Fruit fly (Drosophila melanogaster): ENCODE results near the gene Plap.

The Plap gene

DNA sequence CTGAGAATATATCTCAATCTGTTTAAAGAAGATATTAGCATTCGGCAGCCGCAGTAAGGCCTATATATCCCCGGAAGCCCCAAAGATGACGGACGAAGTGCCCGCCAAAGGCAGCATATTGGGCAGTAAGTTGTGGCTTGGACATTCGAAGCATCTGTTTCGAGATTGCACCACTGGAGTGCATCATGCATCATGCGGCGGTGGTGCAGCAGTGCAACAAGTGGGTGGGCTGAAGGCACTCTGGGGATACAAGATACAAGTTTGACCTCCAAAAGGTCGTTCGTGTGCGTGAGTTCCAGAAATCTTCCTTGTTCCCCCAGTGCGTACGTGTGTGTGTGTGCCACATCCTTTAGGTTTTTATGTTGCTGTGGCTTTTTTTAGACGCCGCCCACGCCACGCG lies 26.9 kb downstream of the Plap start:
- no peak for TF ChIP-seq noc (tag; optimal IDR thresholded peaks at IDR 0.05)

DNA sequence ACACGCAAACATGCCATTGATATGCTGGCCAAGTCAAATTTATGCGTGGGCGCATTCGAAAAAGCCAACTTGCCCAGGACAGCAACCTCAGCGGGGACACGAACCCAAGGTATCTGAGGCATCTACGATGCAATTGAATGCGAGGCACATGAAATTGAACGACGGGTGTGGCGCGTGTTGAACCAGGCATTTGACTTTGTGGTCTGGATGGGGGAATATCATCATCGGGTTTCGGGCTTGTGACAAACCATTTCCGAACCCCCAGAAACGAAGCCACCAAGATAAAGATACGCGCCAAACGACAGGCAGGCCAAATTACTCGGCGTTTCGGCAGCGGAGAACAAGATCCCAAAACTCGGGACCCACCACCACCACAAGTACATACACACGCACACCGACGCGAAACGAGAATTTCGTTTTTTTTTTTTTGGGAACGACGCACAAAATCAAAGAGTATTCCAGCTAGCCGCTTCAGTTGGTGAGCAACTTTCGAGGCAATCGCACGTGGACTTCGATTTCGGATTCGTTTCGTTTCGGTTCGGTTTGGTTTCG lies 27.4 kb downstream of the Plap start, which contains the start of gene MFS3:
TSS of gene MFS3 (plus strand) at position 472 of the 552 bp plus-strand sequence.
- no peak for TF ChIP-seq noc (tag; optimal IDR thresholded peaks at IDR 0.05)

DNA sequence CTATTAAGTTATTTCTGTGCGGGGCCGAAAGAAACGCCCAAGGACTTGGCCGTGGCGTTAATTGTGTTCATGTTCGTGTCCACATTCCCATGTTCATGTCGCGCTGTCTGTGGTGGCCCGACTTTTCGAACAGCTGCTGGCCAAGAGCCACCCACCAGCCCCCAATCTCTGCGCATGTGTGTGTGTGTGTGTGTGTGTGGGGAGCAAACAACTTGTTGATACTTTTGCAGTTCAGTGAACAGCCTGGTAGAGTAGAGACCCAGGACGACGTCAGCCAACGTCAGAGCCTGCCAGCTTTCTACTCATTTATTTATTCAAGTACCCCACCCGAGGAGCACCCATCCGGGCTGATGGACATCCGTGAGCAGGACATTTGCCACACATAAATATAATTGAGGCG lies 33.2 kb downstream of the Plap start:
- TF ChIP-seq noc (tag; optimal IDR thresholded peaks at IDR 0.05), result no peak

DNA sequence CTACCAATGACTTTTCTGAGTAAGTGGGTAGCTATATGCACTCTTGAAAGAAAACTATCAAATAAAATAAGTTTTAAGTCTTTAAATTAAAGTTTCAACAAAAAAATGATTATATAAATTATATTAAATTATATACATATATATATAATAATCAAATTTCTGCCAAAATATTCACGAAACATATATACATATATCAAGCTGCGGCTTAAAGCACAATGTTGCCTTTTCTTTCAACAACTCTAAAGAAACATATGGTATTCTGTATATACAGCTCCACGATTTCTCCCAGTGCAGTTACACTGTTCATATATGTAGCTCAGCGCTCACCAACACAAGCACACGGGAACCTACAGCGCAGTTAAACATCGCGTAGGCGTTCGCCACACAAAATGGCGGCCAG lies 34.7 kb downstream of the Plap start:
- no peak for TF ChIP-seq noc (tag; optimal IDR thresholded peaks at IDR 0.05)

DNA sequence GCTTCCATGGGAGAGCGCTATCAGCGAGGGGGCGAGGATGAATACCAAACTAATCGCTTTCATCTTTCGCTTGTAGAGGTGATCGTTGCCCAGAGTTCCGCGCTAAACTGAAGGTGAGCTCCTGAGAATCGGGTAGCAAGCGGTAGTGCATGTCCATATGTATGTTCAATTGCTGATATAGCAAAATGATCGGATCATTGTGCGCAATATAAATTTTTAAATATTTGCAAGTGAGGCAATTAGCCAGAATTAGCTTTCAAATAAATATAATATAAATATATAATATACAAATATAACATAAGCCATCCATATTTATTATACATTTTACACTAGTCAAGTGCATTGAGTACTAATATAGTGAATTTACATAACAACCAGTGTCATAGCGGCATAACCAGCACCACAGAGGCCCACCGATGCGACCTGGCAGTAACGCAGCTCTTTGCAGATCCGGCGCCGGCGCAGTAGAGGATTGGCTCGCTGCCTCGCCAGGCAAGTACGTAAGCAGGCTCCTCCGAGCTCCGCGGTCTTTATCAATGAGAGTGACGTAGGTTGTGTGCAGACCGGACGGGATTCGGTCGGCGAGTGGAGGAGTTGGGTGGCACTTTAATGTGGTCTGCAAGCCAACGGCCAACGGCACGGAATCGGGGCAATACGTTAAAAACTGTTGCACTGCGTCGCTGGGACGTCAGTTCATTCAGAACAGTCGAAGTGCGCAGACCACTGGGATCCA lies 36.0 kb downstream of the Plap start, which contains the start of the genes Iris and CG4577:
TSS of gene Iris (minus strand) at position 88 of the 733 bp plus-strand sequence.
TSS of gene CG4577 (plus strand) at position 683 of the 733 bp plus-strand sequence.
- no peak for TF ChIP-seq noc (tag; optimal IDR thresholded peaks at IDR 0.05)

DNA sequence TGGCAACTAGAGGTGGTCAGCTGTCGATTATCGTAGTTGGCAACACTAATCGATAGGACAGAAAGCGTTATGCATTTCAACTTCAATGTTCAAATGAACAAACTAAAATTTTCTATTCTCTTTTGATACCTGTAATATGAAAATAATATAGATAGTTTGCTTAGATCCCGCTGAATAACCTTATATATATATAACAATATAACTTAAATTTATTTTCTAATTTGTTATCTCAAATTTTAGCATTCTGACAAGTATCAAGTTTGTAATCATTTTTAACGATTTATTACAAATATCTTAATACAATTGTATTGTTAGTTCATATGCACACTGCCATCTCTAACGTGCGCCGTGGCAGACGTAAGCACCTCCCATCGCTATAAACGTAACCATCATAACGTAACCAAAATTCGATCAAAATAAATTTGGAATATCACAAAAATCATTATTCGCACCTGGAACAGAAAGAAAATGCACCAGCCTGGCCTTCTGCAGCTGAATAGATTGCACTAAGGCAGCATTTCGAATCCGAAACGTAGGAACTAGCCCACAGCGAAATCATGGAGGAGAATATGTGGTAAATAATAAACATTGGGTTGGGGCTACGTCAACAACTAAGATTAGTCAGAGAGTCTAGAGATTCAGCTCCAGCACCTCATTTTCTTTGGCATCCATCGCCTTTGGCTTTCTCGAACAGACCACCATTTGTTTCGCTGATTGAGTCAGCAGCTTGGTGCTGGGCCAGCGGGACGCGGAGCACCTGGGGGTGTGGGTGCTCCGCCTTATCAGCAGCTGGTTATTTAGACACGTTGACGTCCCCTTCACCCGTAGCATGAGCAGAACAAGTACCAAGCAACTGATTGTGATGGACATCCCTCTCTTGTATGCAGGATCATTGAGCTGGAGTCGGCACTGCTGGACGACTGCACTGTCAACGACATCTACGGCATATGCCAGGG lies 41.0 kb downstream of the Plap start, which contains the start of the genes Pino and TBC1D23:
TSS of gene Pino (minus strand) at position 22 of the 956 bp plus-strand sequence.
TSS of gene TBC1D23 (plus strand) at position 385 of the 956 bp plus-strand sequence.
- peak; percentile 63 for TF ChIP-seq noc (tag; optimal IDR thresholded peaks at IDR 0.05)

DNA sequence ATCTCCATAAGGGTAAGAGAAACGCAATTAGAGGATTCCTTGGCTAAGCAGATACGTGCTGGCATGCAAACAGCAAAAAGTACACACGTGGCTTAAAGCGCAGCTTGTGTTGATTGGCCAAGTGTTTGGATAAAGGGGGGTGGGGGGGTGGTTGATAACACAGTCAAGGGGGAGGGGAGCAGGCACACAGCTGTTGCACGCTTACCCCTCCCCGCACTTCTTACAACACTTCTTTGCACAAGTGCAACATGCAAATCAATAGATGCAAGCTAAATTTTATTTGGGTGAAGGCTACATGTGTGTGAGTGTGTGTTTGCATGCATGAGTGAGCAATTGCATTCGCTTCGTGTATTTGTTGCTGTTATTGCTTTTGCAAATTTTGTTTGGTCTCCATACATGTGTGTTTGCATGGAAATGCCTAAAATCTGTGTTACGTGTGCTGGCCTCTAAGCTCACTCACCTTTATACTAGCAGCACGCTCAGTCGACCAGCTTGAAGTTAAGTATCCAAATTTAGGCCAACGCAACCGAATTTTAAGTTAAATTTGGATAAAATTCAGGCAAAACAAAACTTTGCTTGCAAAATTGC lies 41.7 kb downstream of the Plap start:
- TF ChIP-seq noc (tag; optimal IDR thresholded peaks at IDR 0.05), result no peak

DNA sequence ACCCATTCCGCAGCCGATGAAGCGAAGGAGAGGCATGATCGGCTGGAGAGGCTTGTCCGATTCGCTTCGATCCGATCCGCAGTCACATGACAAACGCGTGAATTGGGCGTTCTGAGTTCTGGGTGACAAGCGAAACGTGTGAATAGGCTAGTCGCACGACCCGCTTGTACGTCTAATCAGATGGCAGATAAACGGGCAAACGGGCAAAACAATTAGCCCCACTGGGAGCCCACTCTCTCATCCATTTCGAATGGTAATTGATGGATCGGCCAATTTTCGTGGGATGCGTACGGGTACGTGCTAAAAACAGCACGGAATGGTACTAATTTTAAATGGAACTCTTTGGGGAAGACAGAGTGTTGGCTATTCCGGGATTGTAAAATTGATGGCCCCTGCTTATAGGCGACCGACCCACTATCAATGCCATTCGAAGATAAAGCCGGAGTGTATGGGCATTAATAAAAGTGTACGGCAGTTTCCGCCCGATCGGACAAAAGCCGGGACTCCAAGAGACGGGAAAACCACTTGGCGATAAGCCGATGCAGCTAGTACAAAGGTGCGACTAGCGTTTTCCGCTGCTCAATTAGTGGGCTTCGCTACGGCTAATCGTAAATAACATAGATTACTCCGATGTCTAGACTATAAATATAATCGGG lies 42.6 kb downstream of the Plap start:
- TF ChIP-seq noc (tag; optimal IDR thresholded peaks at IDR 0.05), result peak; percentile 58

DNA sequence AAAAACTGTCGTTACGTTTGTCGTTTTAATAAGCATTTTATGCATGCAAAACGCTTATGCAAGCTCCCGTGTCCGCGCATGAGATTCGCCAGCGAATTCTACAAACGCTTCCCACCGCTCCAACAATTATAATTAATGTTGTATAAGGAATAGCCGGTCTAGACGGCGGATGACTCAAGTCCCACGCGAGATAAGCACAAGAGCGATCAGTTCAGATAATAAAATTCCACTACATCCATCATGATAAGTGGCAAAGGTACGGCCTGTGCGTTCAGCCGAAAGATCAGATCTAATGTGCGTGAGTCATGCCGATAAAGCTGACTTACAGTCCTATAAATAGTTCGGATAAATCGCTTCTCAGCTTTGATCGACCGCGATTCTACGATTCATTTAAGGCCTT lies 43.6 kb downstream of the Plap start:
- no peak for TF ChIP-seq noc (tag; optimal IDR thresholded peaks at IDR 0.05)

DNA sequence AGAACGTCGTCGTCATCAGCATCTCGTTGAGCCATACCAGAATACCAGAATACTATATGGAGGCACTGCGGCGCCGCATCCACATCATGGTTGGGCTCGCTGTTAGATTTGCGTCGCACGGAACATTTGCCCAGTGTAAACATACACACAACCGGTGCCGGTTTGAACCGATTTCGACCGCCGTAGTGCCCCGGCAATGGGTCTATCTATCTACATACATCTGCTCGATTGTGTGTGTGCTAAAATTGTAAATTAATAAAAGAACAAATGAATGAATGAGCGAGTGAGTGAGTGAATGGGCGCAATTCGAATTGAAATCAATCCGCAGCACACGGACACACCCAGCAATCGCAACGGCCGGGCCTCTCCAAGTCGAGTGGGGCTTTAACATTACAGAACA lies 44.7 kb downstream of the Plap start:
- no peak for TF ChIP-seq noc (tag; optimal IDR thresholded peaks at IDR 0.05)

DNA sequence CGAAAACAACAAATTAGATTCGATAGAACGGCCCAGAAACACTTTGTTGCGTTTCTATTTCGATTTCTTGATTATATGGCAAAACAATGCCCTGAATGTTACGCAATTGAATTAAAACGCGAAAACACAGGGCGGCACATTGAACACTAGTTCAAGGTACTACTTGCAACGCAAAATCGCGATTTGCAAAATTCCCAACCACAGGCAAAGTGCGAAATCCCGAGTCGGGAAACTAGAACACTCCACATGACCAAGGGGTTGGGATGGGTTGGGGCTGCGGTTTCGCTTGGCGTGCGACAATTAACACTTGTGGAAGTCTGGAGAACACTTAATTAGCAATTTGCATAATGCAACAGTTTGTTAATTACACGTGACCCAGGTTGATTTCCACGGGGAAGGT lies 45.9 kb downstream of the Plap start:
- no peak for TF ChIP-seq noc (tag; optimal IDR thresholded peaks at IDR 0.05)

DNA sequence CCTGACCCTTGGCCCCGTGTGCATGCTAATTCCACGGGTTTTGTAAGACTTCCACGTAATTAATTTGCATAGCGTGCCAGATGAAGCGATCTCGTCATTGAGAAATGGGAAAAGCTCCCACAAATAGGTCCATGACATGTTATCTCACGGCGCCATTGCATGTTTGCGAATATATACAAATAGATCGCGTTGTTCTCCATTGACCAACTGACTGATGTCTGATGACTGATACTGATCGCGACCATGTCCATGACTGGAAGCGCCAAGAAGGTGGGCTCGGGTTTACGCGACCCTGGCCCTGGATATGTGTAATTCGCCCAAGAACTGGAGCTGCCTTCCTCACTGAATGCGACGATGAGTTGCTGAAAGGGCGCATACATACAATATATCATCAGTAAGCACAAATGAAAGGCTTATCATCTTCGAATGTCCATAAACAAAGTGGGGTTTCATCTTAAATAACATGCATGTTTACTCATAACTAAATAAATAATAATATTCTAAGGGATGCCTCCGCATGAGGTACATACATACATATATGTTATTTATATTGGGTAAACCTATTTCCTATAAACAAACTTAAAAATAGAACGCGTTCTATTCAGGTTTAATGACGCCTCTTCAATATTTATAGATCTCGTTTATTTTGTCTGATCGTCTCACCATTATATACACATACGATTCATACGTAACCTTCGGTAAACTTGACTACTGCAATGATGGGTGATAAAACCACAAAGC lies 46.9 kb downstream of the Plap start:
- TF ChIP-seq noc (tag; optimal IDR thresholded peaks at IDR 0.05), result no peak

DNA sequence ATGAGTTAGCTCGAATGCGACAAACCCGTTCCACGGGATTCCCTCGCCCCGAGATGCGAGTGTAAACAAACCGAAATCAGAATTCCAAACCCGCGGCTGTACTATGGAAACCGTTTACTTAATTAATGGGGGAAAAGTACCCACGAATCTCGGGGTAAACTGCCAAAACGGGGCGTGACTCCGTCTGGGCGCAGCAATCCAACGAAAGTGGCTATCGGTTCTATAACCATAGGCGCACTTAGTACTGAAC lies 47.5 kb downstream of the Plap start:
- TF ChIP-seq noc (tag; optimal IDR thresholded peaks at IDR 0.05), result no peak

DNA sequence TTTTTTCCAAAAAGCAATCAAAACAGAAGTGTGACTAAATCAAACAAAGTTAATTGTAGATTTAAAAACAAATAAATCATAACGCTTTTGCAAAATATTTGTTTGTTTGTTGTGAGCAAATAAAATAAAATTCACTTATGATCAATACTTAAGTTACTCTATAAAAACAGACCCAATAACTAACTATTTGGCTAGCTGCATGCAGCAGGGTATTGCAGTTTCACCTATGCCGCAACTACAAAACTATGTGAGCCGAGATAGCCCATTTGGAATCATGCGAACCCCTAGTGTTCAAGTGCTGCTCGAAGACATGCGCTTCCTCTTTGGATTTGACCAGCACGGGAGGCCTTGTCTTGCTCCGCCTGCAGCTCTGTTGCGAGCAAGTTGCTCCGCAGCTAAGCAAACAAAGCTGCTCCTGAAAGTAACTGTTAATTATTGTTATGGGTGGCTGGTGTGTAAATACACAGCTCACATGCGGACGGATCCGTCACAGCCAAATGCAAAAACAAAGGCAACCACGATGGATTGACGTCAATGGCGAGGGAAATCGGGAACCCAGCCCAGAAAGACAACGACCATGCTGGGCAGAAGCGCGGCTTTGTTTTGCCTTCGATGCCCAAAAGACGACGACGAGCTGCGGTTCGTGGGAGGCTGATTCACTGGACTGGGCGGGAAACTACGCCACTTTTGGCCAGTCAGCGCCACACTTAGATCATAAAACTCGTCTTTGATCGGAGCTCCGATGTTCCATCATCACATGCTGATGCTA lies 48.0 kb downstream of the Plap start:
- no peak for TF ChIP-seq noc (tag; optimal IDR thresholded peaks at IDR 0.05)

Measured in whole organism, larva.